Worm (Caenorhabditis elegans) whole organism, young adult: ENCODE results near the gene F02H6.7.
A peak's percentile ranks its signal among the peaks of the same experiment; 100 is the strongest.

Source experiments
- B0035.1 ChIP-seq: sonication (generic microtip); optimal IDR thresholded peaks from 2 replicates; lab custom pipeline; 2016; ENCODE audit warnings: missing genetic modification characterization, mild to moderate bottlenecking, missing compliant biosample characterization, missing genotype, missing genetic modification reagents
- F23B12.7 ChIP-seq: sonication (generic microtip); optimal IDR thresholded peaks from 2 replicates; lab custom pipeline; 2017; ENCODE audit warnings: missing genetic modification characterization, mild to moderate bottlenecking, missing compliant biosample characterization, antibody characterized with exemption, moderate library complexity; ENCODE audit not compliant: insufficient read depth
- F49E8.2 ChIP-seq: sonication (generic microtip); optimal IDR thresholded peaks from 3 replicates; lab custom pipeline; 2017; ENCODE audit warnings: missing genetic modification characterization, mild to moderate bottlenecking, missing compliant biosample characterization, antibody characterized with exemption, moderate library complexity; ENCODE audit not compliant: insufficient read depth
- F52B5.7 ChIP-seq: sonication (generic microtip); optimal IDR thresholded peaks from 2 replicates; lab custom pipeline; 2016; ENCODE audit warnings: mild to moderate bottlenecking, missing genetic modification characterization, missing compliant biosample characterization
- F57A8.1 ChIP-seq: fragments of 200-800 bp; sonication (Bioruptor generic); optimal IDR thresholded peaks from 2 replicates; lab custom pipeline; 2018; ENCODE audit warnings: mild to moderate bottlenecking, missing genetic modification characterization, moderate library complexity, missing compliant biosample characterization
- K12H6.12 ChIP-seq: fragments of 200-800 bp; sonication (Bioruptor generic); optimal IDR thresholded peaks from 2 replicates; lab custom pipeline; 2018; ENCODE audit warnings: mild to moderate bottlenecking, missing genetic modification characterization, missing compliant biosample characterization
- Y53F4B.3 ChIP-seq: fragments of 200-800 bp; sonication (Bioruptor generic); IDR thresholded peaks from 2 replicates; pipeline ENCODE4 v1.3.6; 2022; ENCODE audit warnings: missing genetic modification reagents, missing genetic modification characterization, missing compliant biosample characterization
- Y95B8A.8 ChIP-seq: fragments of 200-800 bp; sonication (Bioruptor generic); IDR thresholded peaks from 2 replicates; pipeline ENCODE4 v1.3.6; 2022; ENCODE audit warnings: missing genetic modification reagents, missing genetic modification characterization, missing compliant biosample characterization
- akir-1 ChIP-seq: fragments of 200-800 bp; sonication (Bioruptor generic); optimal IDR thresholded peaks from 2 replicates; lab custom pipeline; 2018; ENCODE audit warnings: mild to moderate bottlenecking, missing genetic modification characterization, moderate library complexity, missing compliant biosample characterization
- aptf-2 ChIP-seq: fragments of 200-800 bp; sonication (Bioruptor generic); conservative IDR thresholded peaks from 2 replicates; pipeline ENCODE4 v1.3.6; 2022; ENCODE audit warnings: missing genetic modification reagents, missing genetic modification characterization, missing compliant biosample characterization
- atf-7 ChIP-seq: sonication (generic microtip); optimal IDR thresholded peaks from 2 replicates; lab custom pipeline; 2017; ENCODE audit warnings: mild to moderate bottlenecking, missing genetic modification characterization, missing compliant biosample characterization
- attf-5 ChIP-seq: fragments of 200-800 bp; sonication (Bioruptor generic); optimal IDR thresholded peaks from 2 replicates; lab custom pipeline; 2018; ENCODE audit warnings: mild to moderate bottlenecking, missing genetic modification characterization, missing compliant biosample characterization
- attf-6 ChIP-seq: fragments of 200-800 bp; sonication (Bioruptor generic); IDR thresholded peaks from 2 replicates; pipeline ENCODE4 v1.3.6; 2022; ENCODE audit warnings: missing genetic modification reagents, missing genetic modification characterization, missing compliant biosample characterization
- bed-2 ChIP-seq: fragments of 200-800 bp; sonication (Bioruptor generic); IDR thresholded peaks from 2 replicates; pipeline ENCODE4 v1.3.6; 2022; ENCODE audit warnings: missing genetic modification reagents, missing genetic modification characterization, missing compliant biosample characterization
- cebp-2 ChIP-seq: fragments of 200-800 bp; sonication (Bioruptor generic); IDR thresholded peaks from 2 replicates; pipeline ENCODE4 v1.3.6; 2022; ENCODE audit warnings: missing genetic modification characterization, missing compliant biosample characterization
- ceh-27 ChIP-seq: fragments of 200-800 bp; sonication (Bioruptor generic); optimal IDR thresholded peaks from 2 replicates; lab custom pipeline; 2018; ENCODE audit warnings: mild to moderate bottlenecking, missing genetic modification characterization, moderate library complexity, missing compliant biosample characterization
- die-1 ChIP-seq: sonication (generic microtip); optimal IDR thresholded peaks from 2 replicates; lab custom pipeline; 2016; ENCODE audit warnings: missing genotype, mild to moderate bottlenecking, missing genetic modification characterization, missing compliant biosample characterization
- dpl-1 ChIP-seq: fragments of 150-350 bp; optimal IDR thresholded peaks from 2 replicates; lab custom pipeline; 2014; ENCODE audit warnings: missing biosample characterization, missing genetic modification reagents, missing genetic modification characterization
- efl-1 ChIP-seq: fragments of 150-350 bp; optimal IDR thresholded peaks from 2 replicates; lab custom pipeline; 2014; ENCODE audit warnings: missing biosample characterization, missing genetic modification reagents, missing genetic modification characterization
- ekl-4 ChIP-seq: fragments of 200-800 bp; sonication (Bioruptor generic); IDR thresholded peaks from 2 replicates; pipeline ENCODE4 v1.3.6; 2022; ENCODE audit warnings: missing genetic modification reagents, missing genetic modification characterization, missing compliant biosample characterization
- ets-4 ChIP-seq: fragments of 200-800 bp; sonication (Bioruptor generic); optimal IDR thresholded peaks from 2 replicates; lab custom pipeline; 2018; ENCODE audit warnings: mild to moderate bottlenecking, missing genetic modification characterization, missing compliant biosample characterization
- hmg-20 ChIP-seq: fragments of 200-800 bp; sonication (Bioruptor generic); IDR thresholded peaks from 2 replicates; pipeline ENCODE4 v1.3.6; 2022; ENCODE audit warnings: missing genetic modification reagents, missing genetic modification characterization, missing compliant biosample characterization
- hsf-1 ChIP-seq: fragments of 200-800 bp; sonication (Bioruptor generic); IDR thresholded peaks from 2 replicates; pipeline ENCODE4 v1.3.6; 2022; ENCODE audit warnings: missing genetic modification reagents, missing genetic modification characterization, missing compliant biosample characterization
- lag-1 ChIP-seq: fragments of 200-800 bp; sonication (Bioruptor generic); IDR thresholded peaks from 2 replicates; pipeline ENCODE4 v1.3.6; 2022; ENCODE audit warnings: missing genetic modification reagents, missing genetic modification characterization, missing compliant biosample characterization
- madf-3 ChIP-seq: fragments of 200-800 bp; sonication (Bioruptor generic); IDR thresholded peaks from 2 replicates; pipeline ENCODE4 v1.3.6; 2022; ENCODE audit warnings: missing genetic modification reagents, missing genetic modification characterization, missing compliant biosample characterization
- madf-6 ChIP-seq: fragments of 200-800 bp; sonication (Bioruptor generic); IDR thresholded peaks from 2 replicates; pipeline ENCODE4 v1.3.6; 2022; ENCODE audit warnings: missing genetic modification reagents, missing genetic modification characterization, missing compliant biosample characterization
- madf-8 ChIP-seq: fragments of 200-800 bp; sonication (Bioruptor generic); conservative IDR thresholded peaks from 2 replicates; pipeline ENCODE4 v1.3.6; 2022; ENCODE audit warnings: missing genetic modification reagents, missing genetic modification characterization, missing compliant biosample characterization
- nhr-80 ChIP-seq: sonication (generic microtip); optimal IDR thresholded peaks from 2 replicates; lab custom pipeline; 2016; ENCODE audit warnings: missing genetic modification characterization, missing compliant biosample characterization
- pbrm-1 ChIP-seq: fragments of 200-800 bp; sonication (Bioruptor generic); IDR thresholded peaks from 2 replicates; pipeline ENCODE4 v1.3.6; 2022; ENCODE audit warnings: missing genetic modification reagents, missing genetic modification characterization, missing compliant biosample characterization
- sdz-38 ChIP-seq: sonication (generic microtip); optimal IDR thresholded peaks from 2 replicates; lab custom pipeline; 2016; ENCODE audit warnings: missing genotype, missing genetic modification characterization, missing compliant biosample characterization
- snpc-1.3 ChIP-seq: sonication (generic microtip); optimal IDR thresholded peaks from 2 replicates; lab custom pipeline; 2017; ENCODE audit warnings: missing genetic modification characterization, mild to moderate bottlenecking, missing compliant biosample characterization, antibody characterized with exemption, moderate library complexity, missing genotype, missing genetic modification reagents; ENCODE audit not compliant: insufficient read depth
- snpc-4 ChIP-seq, 5 experiments: fragments of 150-350 bp in 1 of 5; sonication (generic microtip) in 4 of 5; optimal IDR thresholded peaks; 2 replicates each; lab custom pipeline; 2014 to 2018; ENCODE audit warnings: missing genetic modification characterization in 5 of 5, missing biosample characterization in 3 of 5, antibody characterized with exemption in 2 of 5, mild to moderate bottlenecking in 2 of 5, missing compliant biosample characterization in 2 of 5, missing genotype in 2 of 5, moderate library complexity in 2 of 5, missing genetic modification reagents in 1 of 5
- somi-1 ChIP-seq: fragments of 200-800 bp; sonication (Bioruptor generic); optimal IDR thresholded peaks from 2 replicates; lab custom pipeline; 2018; ENCODE audit warnings: mild to moderate bottlenecking, missing genetic modification characterization, missing compliant biosample characterization
- tbx-9 ChIP-seq: sonication (generic microtip); optimal IDR thresholded peaks from 2 replicates; lab custom pipeline; 2016; ENCODE audit warnings: borderline replicate concordance, missing genetic modification characterization, inconsistent platforms, missing compliant biosample characterization
- xnd-1 ChIP-seq: sonication (generic microtip); optimal IDR thresholded peaks from 2 replicates; lab custom pipeline; 2016; ENCODE audit warnings: missing genotype, missing genetic modification reagents, missing genetic modification characterization, missing compliant biosample characterization
- zfh-2 ChIP-seq: fragments of 200-800 bp; sonication (Bioruptor generic); conservative IDR thresholded peaks from 2 replicates; pipeline ENCODE4 v1.3.6; 2022; ENCODE audit warnings: missing genetic modification reagents, missing genetic modification characterization, missing compliant biosample characterization

The F02H6.7 gene

DNA sequence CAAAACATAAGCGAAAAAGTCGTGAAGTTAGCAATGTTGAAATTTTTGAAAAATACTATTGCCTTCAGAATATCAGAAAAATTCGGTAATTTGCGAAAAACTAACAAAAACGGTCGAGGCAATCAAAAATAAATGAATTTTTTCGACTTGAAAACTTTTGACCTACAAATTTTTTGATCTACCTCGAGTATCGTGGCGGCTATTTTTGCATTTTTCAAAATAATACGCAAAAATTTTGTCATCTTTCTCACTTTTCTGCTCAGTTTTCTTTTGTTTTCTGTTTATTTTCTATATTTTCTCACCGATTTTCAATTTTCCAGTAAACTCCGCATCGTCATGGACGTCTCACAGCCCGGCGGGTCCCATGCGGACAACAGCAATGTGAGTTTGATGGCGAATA is 12.2 kb downstream of the F02H6.7 start (continued):
- TF ChIP-seq lag-1 (GFP tag; lab: Robert Waterston, UW) (no peak), somi-1 (GFP tag; lab: Kevin White, UChicago) (no peak), akir-1 (GFP tag; lab: Kevin White, UChicago) (no peak), snpc-4 (GFP tag; optimal IDR thresholded peaks at IDR 0.05; lab: Kevin White, UChicago) (no peak), snpc-4 (tag; optimal IDR thresholded peaks at IDR 0.05; lab: Kevin White, UChicago) (peak in 1 of 4 experiments; percentile 15), ekl-4 (no peak), F49E8.2 (tag; lab: Kevin White, UChicago) (no peak)

ce11 chrIV:14208363-14208762 is 19.6 kb downstream of the F02H6.7 start:
- 0 out of 2 replicates have a peak, but pooled peaks have one; percentile 31 for TF ChIP-seq cebp-2

ce11 chrIV:14203162-14203561 is 24.8 kb downstream of the F02H6.7 start, which contains the start of gene F02H6.3:
Gene F02H6.3, plus strand, starts transcription at chrIV:14203427.
- no peak for TF ChIP-seq pbrm-1 (GFP tag; lab: Robert Waterston, UW)
- TF ChIP-seq F23B12.7 (tag; lab: Kevin White, UChicago) = no peak
- no peak for TF ChIP-seq hsf-1
- TF ChIP-seq efl-1 (GFP tag; lab: Kevin White, UChicago) = peak; percentile 73
- TF ChIP-seq madf-8 (GFP tag; lab: Robert Waterston, UW) = peak; percentile 22; the same call in 1 of the 2 replicates
- TF ChIP-seq dpl-1 (GFP tag; lab: Kevin White, UChicago) = peak; percentile 17
- TF ChIP-seq madf-6 (GFP tag; lab: Robert Waterston, UW) = peak; percentile 66
- TF ChIP-seq Y95B8A.8 (GFP tag; lab: Robert Waterston, UW) = no peak
- no peak for TF ChIP-seq K12H6.12 (tag; lab: Kevin White, UChicago)
- TF ChIP-seq F52B5.7 (tag; lab: Kevin White, UChicago) = no peak
- TF ChIP-seq tbx-9 (tag; lab: Kevin White, UChicago) = no peak
- TF ChIP-seq hmg-20 (GFP tag; lab: Robert Waterston, UW) = no peak
- TF ChIP-seq aptf-2 (GFP tag; lab: Robert Waterston, UW) = no peak
- TF ChIP-seq B0035.1 (tag; lab: Kevin White, UChicago) = no peak
- TF ChIP-seq nhr-80 = no peak
- TF ChIP-seq F57A8.1 (GFP tag; lab: Kevin White, UChicago) = no peak
- TF ChIP-seq atf-7 (tag; lab: Kevin White, UChicago) = no peak
- TF ChIP-seq attf-5 (GFP tag; lab: Kevin White, UChicago) = no peak
- TF ChIP-seq snpc-4 (GFP tag; optimal IDR thresholded peaks at IDR 0.05; lab: Kevin White, UChicago) = no peak
- TF ChIP-seq snpc-4 (tag; optimal IDR thresholded peaks at IDR 0.05; lab: Kevin White, UChicago) = peak in 1 of 4 experiments; percentile 3

- no peak for TF ChIP-seq snpc-1.3 (tag; lab: Kevin White, UChicago)
- no peak for TF ChIP-seq Y95B8A.8 (GFP tag; lab: Robert Waterston, UW)
- TF ChIP-seq efl-1 (GFP tag; lab: Kevin White, UChicago) = peak; percentile 49
- TF ChIP-seq xnd-1 (tag; lab: Kevin White, UChicago) = no peak
- no peak for TF ChIP-seq hsf-1
- TF ChIP-seq Y53F4B.3 (GFP tag; lab: Robert Waterston, UW) = no peak
- no peak for TF ChIP-seq sdz-38 (tag; lab: Kevin White, UChicago)
- no peak for TF ChIP-seq zfh-2 (GFP tag; lab: Robert Waterston, UW)
- TF ChIP-seq madf-6 (GFP tag; lab: Robert Waterston, UW) = peak; percentile 49; the same call in 1 of the 2 replicates
- peak; percentile 15 for TF ChIP-seq dpl-1 (GFP tag; lab: Kevin White, UChicago)
- TF ChIP-seq bed-2 = no peak
- TF ChIP-seq attf-6 (GFP tag; lab: Robert Waterston, UW) = no peak
- no peak for TF ChIP-seq ceh-27 (GFP tag; lab: Kevin White, UChicago)
- TF ChIP-seq die-1 (tag; lab: Kevin White, UChicago) = no peak
- no peak for TF ChIP-seq snpc-4 (GFP tag; optimal IDR thresholded peaks at IDR 0.05; lab: Kevin White, UChicago)
- peak in 1 of 4 experiments; percentile 29 for TF ChIP-seq snpc-4 (tag; optimal IDR thresholded peaks at IDR 0.05; lab: Kevin White, UChicago)
- no peak for TF ChIP-seq attf-5 (GFP tag; lab: Kevin White, UChicago)
- no peak for TF ChIP-seq ets-4 (GFP tag; lab: Kevin White, UChicago)
- no peak for TF ChIP-seq madf-3 (GFP tag; lab: Robert Waterston, UW)
Measured at ce11 chrIV:14196176-14196575, 31.8 kb downstream of the F02H6.7 start, which contains the start of gene F02H6.2. Gene F02H6.2, plus strand, starts transcription at chrIV:14196476.
